Fruit fly (Drosophila melanogaster) whole organism, embryonic: Measurements from ENCODE around the gene AsnRS.

Source experiments
- Ada2b ChIP-seq: fragments of 200-800 bp; sonication (Bioruptor generic); IDR thresholded peaks from 2 replicates; pipeline ENCODE4 v1.3.6; 2022; ENCODE audit warnings: missing biosample characterization, missing genetic modification characterization
- CG10147 ChIP-seq: fragments of 200-800 bp; sonication (Bioruptor generic); optimal IDR thresholded peaks from 2 replicates; lab custom pipeline; 2019; ENCODE audit warnings: missing biosample characterization, mild to moderate bottlenecking, missing genetic modification characterization, moderate library complexity
- CG11247 ChIP-seq: fragments of 200-800 bp; sonication (Bioruptor generic); IDR thresholded peaks from 2 replicates; pipeline ENCODE4 v1.3.6; 2022; ENCODE audit warnings: missing biosample characterization, missing genetic modification characterization
- CG1603 ChIP-seq: fragments of 200-800 bp; sonication (Bioruptor generic); optimal IDR thresholded peaks from 2 replicates; lab custom pipeline; 2019; ENCODE audit warnings: missing biosample characterization, mild to moderate bottlenecking, missing genetic modification characterization, moderate library complexity
- CG16779 ChIP-seq: fragments of 200-800 bp; sonication (Bioruptor generic); IDR thresholded peaks from 2 replicates; pipeline ENCODE4 v1.3.6; 2022; ENCODE audit warnings: missing biosample characterization, missing genetic modification characterization
- CG17912 ChIP-seq: fragments of 200-800 bp; sonication (Bioruptor generic); optimal IDR thresholded peaks from 2 replicates; lab custom pipeline; 2018; ENCODE audit warnings: missing biosample characterization, mild to moderate bottlenecking, missing genetic modification characterization
- CG18011 ChIP-seq: fragments of 200-800 bp; sonication (Bioruptor generic); optimal IDR thresholded peaks from 2 replicates; lab custom pipeline; 2017; ENCODE audit warnings: missing biosample characterization, missing genetic modification characterization, mild to moderate bottlenecking, moderate library complexity, missing genotype
- CG30403 ChIP-seq: fragments of 200-800 bp; sonication (Bioruptor generic); optimal IDR thresholded peaks from 3 replicates; lab custom pipeline; 2016; ENCODE audit warnings: missing biosample characterization, missing genetic modification characterization
- CG31365 ChIP-seq: fragments of 200-800 bp; sonication (Bioruptor generic); optimal IDR thresholded peaks from 2 replicates; lab custom pipeline; 2018; ENCODE audit warnings: missing biosample characterization, mild to moderate bottlenecking, missing genetic modification characterization
- CG3281 ChIP-seq: fragments of 200-800 bp; sonication (Bioruptor generic); optimal IDR thresholded peaks from 3 replicates; lab custom pipeline; 2017; ENCODE audit warnings: missing biosample characterization, mild to moderate bottlenecking, missing genetic modification characterization
- CG42726 ChIP-seq: fragments of 200-800 bp; sonication (Bioruptor generic); IDR thresholded peaks from 2 replicates; pipeline ENCODE4 v1.3.6; 2022; ENCODE audit warnings: missing biosample characterization, missing genetic modification characterization; ENCODE audit not compliant: partially characterized antibody
- CG4282 ChIP-seq: fragments of 200-800 bp; sonication (Bioruptor generic); optimal IDR thresholded peaks from 2 replicates; lab custom pipeline; 2016; ENCODE audit warnings: missing biosample characterization, missing genetic modification characterization
- CG43689 ChIP-seq: fragments of 200-800 bp; sonication (Bioruptor generic); IDR thresholded peaks from 2 replicates; pipeline ENCODE4 v1.3.6; 2022; ENCODE audit warnings: missing biosample characterization, missing genetic modification characterization
- CG5953 ChIP-seq: fragments of 200-800 bp; sonication (Bioruptor generic); IDR thresholded peaks from 2 replicates; pipeline ENCODE4 v1.3.6; 2022; ENCODE audit warnings: missing biosample characterization, missing genetic modification characterization
- CG6175 ChIP-seq: fragments of 200-800 bp; sonication (Bioruptor generic); IDR thresholded peaks from 3 replicates; pipeline ENCODE4 v1.3.6; 2022; ENCODE audit warnings: missing biosample characterization, missing genetic modification characterization
- CG6683 ChIP-seq: fragments of 200-800 bp; sonication (Bioruptor generic); optimal IDR thresholded peaks from 2 replicates; lab custom pipeline; 2017; ENCODE audit warnings: missing biosample characterization, mild to moderate bottlenecking, missing genetic modification characterization, missing genetic modification reagents
- CG6791 ChIP-seq: fragments of 200-800 bp; sonication (Bioruptor generic); IDR thresholded peaks from 3 replicates; pipeline ENCODE4 v1.3.6; 2022; ENCODE audit warnings: missing biosample characterization, missing genetic modification characterization; ENCODE audit not compliant: partially characterized antibody
- CG6854 ChIP-seq: fragments of 200-800 bp; sonication (Bioruptor generic); optimal IDR thresholded peaks from 3 replicates; lab custom pipeline; 2017; ENCODE audit warnings: missing biosample characterization, mild to moderate bottlenecking, missing genetic modification characterization
- CG7786 ChIP-seq: fragments of 200-800 bp; sonication (Bioruptor generic); optimal IDR thresholded peaks from 2 replicates; lab custom pipeline; 2016; ENCODE audit warnings: missing biosample characterization, missing genetic modification characterization
- CHES-1-like ChIP-seq: fragments of 200-800 bp; sonication (Bioruptor generic); optimal IDR thresholded peaks from 2 replicates; lab custom pipeline; 2016; ENCODE audit warnings: missing biosample characterization, missing genetic modification characterization
- CTCF ChIP-seq: fragments of 200-800 bp; sonication (Bioruptor generic); optimal IDR thresholded peaks from 2 replicates; lab custom pipeline; 2017; ENCODE audit warnings: missing biosample characterization, mild to moderate bottlenecking, missing genetic modification characterization, moderate library complexity
- CrebB ChIP-seq: fragments of 200-800 bp; sonication (Bioruptor generic); optimal IDR thresholded peaks from 3 replicates; lab custom pipeline; 2018; ENCODE audit warnings: missing biosample characterization, mild to moderate bottlenecking, missing genetic modification characterization
- D19A ChIP-seq: fragments of 200-800 bp; optimal IDR thresholded peaks from 3 replicates; lab custom pipeline; 2019; ENCODE audit warnings: missing biosample characterization, mild to moderate bottlenecking, missing genetic modification characterization, moderate library complexity
- ERR ChIP-seq: fragments of 200-800 bp; sonication (Bioruptor generic); optimal IDR thresholded peaks from 2 replicates; lab custom pipeline; 2016; ENCODE audit warnings: missing biosample characterization, missing genetic modification characterization
- Fer1 ChIP-seq: fragments of 200-800 bp; sonication (Bioruptor generic); optimal IDR thresholded peaks from 2 replicates; lab custom pipeline; 2017; ENCODE audit warnings: missing biosample characterization, mild to moderate bottlenecking, missing genetic modification characterization
- Fer2 ChIP-seq: fragments of 200-800 bp; sonication (Bioruptor generic); optimal IDR thresholded peaks from 2 replicates; lab custom pipeline; 2018; ENCODE audit warnings: missing biosample characterization, mild to moderate bottlenecking, missing genetic modification characterization, moderate library complexity
- Gsc ChIP-seq: fragments of 200-800 bp; sonication (Bioruptor generic); IDR thresholded peaks from 2 replicates; pipeline ENCODE4 v1.3.6; 2022; ENCODE audit warnings: missing biosample characterization, missing genetic modification characterization
- HHEX ChIP-seq: fragments of 200-800 bp; sonication (Bioruptor generic); optimal IDR thresholded peaks from 3 replicates; lab custom pipeline; 2017; ENCODE audit warnings: missing biosample characterization, mild to moderate bottlenecking, missing genetic modification characterization, missing genetic modification reagents
- HmgD ChIP-seq: fragments of 200-800 bp; sonication (Bioruptor generic); optimal IDR thresholded peaks from 3 replicates; lab custom pipeline; 2016; ENCODE audit warnings: missing biosample characterization, missing genetic modification characterization
- Mrtf ChIP-seq: fragments of 200-800 bp; sonication (Bioruptor generic); IDR thresholded peaks from 3 replicates; pipeline ENCODE4 v1.3.6; 2022; ENCODE audit warnings: missing biosample characterization, missing genetic modification characterization
- Nf-YC ChIP-seq: fragments of 200-800 bp; optimal IDR thresholded peaks from 3 replicates; lab custom pipeline; 2019; ENCODE audit warnings: missing biosample characterization, mild to moderate bottlenecking, missing genetic modification characterization, moderate library complexity
- Sox100B ChIP-seq: fragments of 200-800 bp; sonication (Bioruptor generic); optimal IDR thresholded peaks from 3 replicates; lab custom pipeline; 2018; ENCODE audit warnings: missing biosample characterization, mild to moderate bottlenecking, missing genetic modification characterization
- Ssrp ChIP-seq: fragments of 200-800 bp; sonication (Bioruptor generic); optimal IDR thresholded peaks from 2 replicates; lab custom pipeline; 2018; ENCODE audit warnings: missing biosample characterization, mild to moderate bottlenecking, missing genetic modification characterization, moderate library complexity
- ara ChIP-seq: fragments of 200-800 bp; sonication (Bioruptor generic); IDR thresholded peaks from 2 replicates; pipeline ENCODE4 v1.3.6; 2022; ENCODE audit warnings: missing biosample characterization, missing genetic modification characterization
- ato ChIP-seq: fragments of 200-800 bp; sonication (Bioruptor generic); IDR thresholded peaks from 2 replicates; pipeline ENCODE4 v1.3.6; 2022; ENCODE audit warnings: missing biosample characterization, missing genetic modification characterization; ENCODE audit not compliant: partially characterized antibody
- cad ChIP-seq: fragments of >200 bp; optimal IDR thresholded peaks from 2 replicates; lab custom pipeline; 2017; ENCODE audit warnings: missing biosample characterization, missing genetic modification characterization
- crp ChIP-seq, 2 experiments: fragments of 200-800 bp; sonication (Bioruptor generic); optimal IDR thresholded peaks; 2 replicates in 1 of 2; 3 replicates in 1 of 2; lab custom pipeline; 2017; ENCODE audit warnings: missing biosample characterization in 2 of 2, missing genetic modification characterization in 2 of 2, mild to moderate bottlenecking in 1 of 2, moderate library complexity in 1 of 2
- dm ChIP-seq: fragments of 200-800 bp; sonication (Bioruptor generic); optimal IDR thresholded peaks from 3 replicates; lab custom pipeline; 2016; ENCODE audit warnings: missing biosample characterization, missing genetic modification characterization
- ems ChIP-seq: fragments of 200-800 bp; sonication (Bioruptor generic); optimal IDR thresholded peaks from 3 replicates; lab custom pipeline; 2016; ENCODE audit warnings: missing biosample characterization, missing genetic modification characterization
- eve ChIP-seq, 2 experiments: fragments of >200 bp; optimal IDR thresholded peaks; 2 replicates each; lab custom pipeline; 2017; ENCODE audit warnings: missing biosample characterization in 2 of 2, missing genetic modification characterization in 2 of 2
- gcm ChIP-seq: fragments of 200-800 bp; sonication (Bioruptor generic); optimal IDR thresholded peaks from 2 replicates; lab custom pipeline; 2019; ENCODE audit warnings: missing biosample characterization, mild to moderate bottlenecking, missing genetic modification characterization, moderate library complexity
- phol ChIP-seq: fragments of 200-800 bp; sonication (Bioruptor generic); optimal IDR thresholded peaks from 3 replicates; lab custom pipeline; 2018; ENCODE audit warnings: missing biosample characterization, mild to moderate bottlenecking, missing genetic modification characterization, moderate library complexity
- ranshi ChIP-seq: fragments of 200-800 bp; sonication (Bioruptor generic); IDR thresholded peaks from 2 replicates; pipeline ENCODE4 v1.3.6; 2022; ENCODE audit warnings: missing biosample characterization, missing genetic modification characterization
- sens-2 ChIP-seq: fragments of 200-800 bp; sonication (Bioruptor generic); IDR thresholded peaks from 2 replicates; pipeline ENCODE4 v1.3.6; 2022; ENCODE audit warnings: missing biosample characterization, missing genetic modification characterization
- so ChIP-seq: fragments of 200-800 bp; sonication (Bioruptor generic); IDR thresholded peaks from 3 replicates; pipeline ENCODE4 v1.3.6; 2022; ENCODE audit warnings: missing biosample characterization, missing genetic modification characterization
- sob ChIP-seq: fragments of 200-800 bp; sonication (Bioruptor generic); IDR thresholded peaks from 2 replicates; pipeline ENCODE4 v1.3.6; 2022; ENCODE audit warnings: missing biosample characterization, missing genetic modification characterization
- tin ChIP-seq: fragments of 200-800 bp; sonication (Bioruptor generic); optimal IDR thresholded peaks from 3 replicates; lab custom pipeline; 2016; ENCODE audit warnings: missing biosample characterization, missing genetic modification characterization
- twi ChIP-seq: fragments of 200-800 bp; optimal IDR thresholded peaks from 2 replicates; lab custom pipeline; 2019; ENCODE audit warnings: missing biosample characterization, mild to moderate bottlenecking, missing genetic modification characterization, moderate library complexity
- z ChIP-seq: fragments of 200-800 bp; sonication (Bioruptor generic); IDR thresholded peaks from 3 replicates; pipeline ENCODE4 v1.3.6; 2022; ENCODE audit warnings: missing biosample characterization, missing genetic modification characterization
- zf30C ChIP-seq: fragments of 200-800 bp; sonication (Bioruptor generic); optimal IDR thresholded peaks from 3 replicates; lab custom pipeline; 2018; ENCODE audit warnings: missing biosample characterization, mild to moderate bottlenecking, missing genetic modification characterization

AsnRS gene

DNA sequence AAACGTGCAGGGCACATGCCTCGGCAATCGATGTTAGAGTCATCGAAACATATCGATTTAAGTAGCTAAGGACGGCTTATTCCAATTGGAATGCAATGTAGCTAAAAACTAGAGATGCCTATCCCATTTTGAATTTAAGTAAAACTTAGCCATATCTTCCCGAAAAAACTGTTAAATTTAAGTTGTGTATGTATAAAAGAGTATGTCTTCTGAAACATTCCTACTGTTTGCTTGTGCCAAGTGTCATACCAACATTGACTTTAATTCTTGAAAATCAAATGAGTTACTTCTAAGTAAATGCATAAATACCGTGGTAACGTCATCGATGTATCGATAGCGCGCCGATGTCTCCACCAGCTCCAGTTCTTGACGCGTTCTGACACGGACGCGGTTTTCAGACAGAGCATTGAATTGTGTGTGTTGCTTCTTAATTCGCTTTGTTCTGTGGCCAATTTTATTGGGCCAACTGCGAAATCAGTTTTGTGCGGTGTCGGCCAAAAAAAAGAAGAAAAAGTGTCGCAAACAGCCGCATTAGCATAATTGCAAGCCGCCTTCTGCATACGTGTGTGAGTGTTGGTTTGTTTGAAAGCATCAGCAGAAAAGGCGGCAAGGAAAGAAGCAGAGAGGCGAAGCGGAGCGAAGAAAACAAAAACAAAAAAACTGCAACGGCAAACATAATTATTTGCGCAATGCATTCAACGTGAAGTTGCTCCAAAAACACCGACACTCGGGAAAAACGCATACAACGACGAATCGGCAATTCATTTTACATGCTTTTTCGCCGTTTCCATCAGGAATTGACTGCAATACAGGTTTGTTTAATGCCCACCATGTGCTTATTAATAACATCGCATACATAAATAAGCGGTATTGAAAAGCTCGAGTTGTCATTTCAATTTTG is 2.0 kb upstream of the AsnRS start, which contains the start of gene brat (continued):
- TF ChIP-seq tin (GFP tag; lab: Kevin White, UChicago) = peak; percentile 47
- TF ChIP-seq CG4282 = no peak
- TF ChIP-seq CTCF = no peak
- peak; percentile 33 for TF ChIP-seq Fer2
- 0 out of 2 replicates have a peak, but pooled peaks have one; percentile 24 for TF ChIP-seq CG11247 (GFP tag; lab: Robert Waterston, UW)
- peak; percentile 55 for TF ChIP-seq HmgD
- TF ChIP-seq ranshi (GFP tag; lab: Robert Waterston, UW) = no peak
- TF ChIP-seq eve (GFP tag; optimal IDR thresholded peaks at IDR 0.05; lab: Kevin White, UChicago) = no peak
- TF ChIP-seq Fer1 (GFP tag; lab: Kevin White, UChicago) = peak; percentile 25
- TF ChIP-seq CG30403 (GFP tag; lab: Kevin White, UChicago) = peak; percentile 70
- TF ChIP-seq sob (GFP tag; lab: Robert Waterston, UW) = peak; percentile 74
- TF ChIP-seq CG3281 (GFP tag; lab: Kevin White, UChicago) = peak; percentile 38
- no peak for TF ChIP-seq so (GFP tag; lab: Robert Waterston, UW)
- TF ChIP-seq CG43689 (GFP tag; lab: Robert Waterston, UW) = no peak
- TF ChIP-seq HHEX (GFP tag; lab: Kevin White, UChicago) = peak; percentile 29
- no peak for TF ChIP-seq CG17912 (GFP tag; lab: Kevin White, UChicago)
- TF ChIP-seq CrebB (tag; lab: Kevin White, UChicago) = no peak
- TF ChIP-seq CG6175 (GFP tag; lab: Robert Waterston, UW) = no peak
- TF ChIP-seq CG7786 (GFP tag; lab: Kevin White, UChicago) = peak; percentile 58
- 0 out of 2 replicates have a peak, but pooled peaks have one; percentile 53 for TF ChIP-seq CG42726
- no peak for TF ChIP-seq Gsc
- TF ChIP-seq Ada2b (GFP tag; lab: Robert Waterston, UW) = peak; percentile 24; the same call in 1 of the 2 replicates
- peak; percentile 13 for TF ChIP-seq CG10147 (GFP tag; lab: Kevin White, UChicago)
- peak; percentile 46 for TF ChIP-seq twi (tag; lab: Kevin White, UChicago)
- TF ChIP-seq CG31365 (tag; lab: Kevin White, UChicago) = no peak
- peak in 1 of 2 experiments; percentile 5 for TF ChIP-seq crp (GFP tag; optimal IDR thresholded peaks at IDR 0.05; lab: Kevin White, UChicago)
- TF ChIP-seq Mrtf = no peak
- peak; percentile 68 for TF ChIP-seq ato (GFP tag; lab: Robert Waterston, UW)
- peak; percentile 57 for TF ChIP-seq CG1603
- TF ChIP-seq CHES-1-like (GFP tag; lab: Kevin White, UChicago) = peak; percentile 86
- no peak for TF ChIP-seq cad (GFP tag; lab: Kevin White, UChicago)
- TF ChIP-seq Nf-YC (tag; lab: Kevin White, UChicago) = peak; percentile 58
- TF ChIP-seq CG16779 = no peak
- TF ChIP-seq CG6791 = peak; percentile 87
- no peak for TF ChIP-seq CG5953 (GFP tag; lab: Robert Waterston, UW)
- peak; percentile 2 for TF ChIP-seq ems (GFP tag; lab: Kevin White, UChicago)
- TF ChIP-seq CG18011 (GFP tag; lab: Kevin White, UChicago) = peak; percentile 43
- peak; percentile 64 for TF ChIP-seq D19A (tag; lab: Kevin White, UChicago)
- no peak for TF ChIP-seq zf30C (GFP tag; lab: Kevin White, UChicago)
- no peak for TF ChIP-seq sens-2 (GFP tag; lab: Robert Waterston, UW)
- no peak for TF ChIP-seq CG6854 (GFP tag; lab: Kevin White, UChicago)
- TF ChIP-seq phol (tag; lab: Kevin White, UChicago) = peak; percentile 66
- peak; percentile 52 for TF ChIP-seq Ssrp (tag; lab: Kevin White, UChicago)
- TF ChIP-seq CG6683 (GFP tag; lab: Kevin White, UChicago) = no peak
- TF ChIP-seq gcm (GFP tag; lab: Kevin White, UChicago) = no peak
- no peak for TF ChIP-seq ara (GFP tag; lab: Robert Waterston, UW)
- peak; percentile 94 for TF ChIP-seq dm (GFP tag; lab: Kevin White, UChicago)
- TF ChIP-seq z (GFP tag; lab: Robert Waterston, UW) = no peak
- TF ChIP-seq ERR (GFP tag; lab: Kevin White, UChicago) = peak; percentile 26
- peak; percentile 27 for TF ChIP-seq Sox100B
